Worm (Caenorhabditis elegans) whole organism, L4/young adult: ENCODE measurements around the gene F28A10.1.

Experiments used
- W03F9.2 ChIP-seq: fragments of 150-350 bp; optimal IDR thresholded peaks from 2 replicates; lab custom pipeline; 2014; ENCODE audit warnings: missing biosample characterization, missing genetic modification characterization
- him-1 ChIP-seq: sonication (generic microtip); optimal IDR thresholded peaks from 2 replicates; lab custom pipeline; 2016; ENCODE audit warnings: missing genotype, missing genetic modification reagents, missing genetic modification characterization, missing compliant biosample characterization

DNA sequence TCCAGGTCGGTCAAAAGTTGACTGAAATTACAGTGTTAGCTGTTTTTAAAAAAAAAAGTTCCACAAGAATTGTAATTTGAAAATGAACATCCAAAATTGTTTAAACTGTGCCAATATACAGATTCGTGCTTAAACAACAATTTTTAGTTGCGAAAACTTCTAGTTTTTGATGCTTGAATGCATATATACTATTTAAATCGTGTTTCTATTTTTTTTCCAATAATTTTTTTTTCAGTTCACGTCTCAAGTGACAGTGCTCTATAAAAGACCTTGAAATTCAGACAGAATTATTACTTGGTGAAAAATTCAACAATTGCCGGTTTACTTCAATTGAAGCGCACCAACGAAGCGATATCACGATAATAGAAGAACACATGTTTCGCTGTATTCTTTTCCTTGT, 38.7 kb upstream of the F28A10.1 start, which contains the start of gene F46F5.16:
- TF ChIP-seq W03F9.2 (no peak), him-1 (no peak)
